Worm (Caenorhabditis elegans): ENCODE data around the gene C29A12.6.

ce11 chrV:10889036-10889435, 42.0 kb downstream of the C29A12.6 start, which contains the start of gene F32D8.11:
- no peak for TF ChIP-seq unc-39 (tag; optimal IDR thresholded peaks at IDR 0.05)
- no peak for TF ChIP-seq alr-1 (tag; optimal IDR thresholded peaks at IDR 0.05)
- no peak for TF ChIP-seq snpc-4 (tag; optimal IDR thresholded peaks at IDR 0.05)
- no peak for TF ChIP-seq nhr-23 (tag; optimal IDR thresholded peaks at IDR 0.05)
- TF ChIP-seq nhr-6 (tag; optimal IDR thresholded peaks at IDR 0.05): no peak
- no peak for TF ChIP-seq ztf-1 (GFP tag; conservative IDR thresholded peaks at IDR 0.05)
- no peak for TF ChIP-seq ztf-11 (tag; optimal IDR thresholded peaks at IDR 0.05)
- no peak for TF ChIP-seq zag-1 (tag; optimal IDR thresholded peaks at IDR 0.05)
- no peak for TF ChIP-seq unc-62 (GFP tag; optimal IDR thresholded peaks at IDR 0.05)
- no peak for TF ChIP-seq sma-9 (GFP tag; optimal IDR thresholded peaks at IDR 0.05)
- no peak for TF ChIP-seq sma-9 (tag; optimal IDR thresholded peaks at IDR 0.05)
